Worm (Caenorhabditis elegans) whole organism, L1 larva: Measurements from ENCODE around the gene nhr-126.
A peak's percentile ranks its signal among the peaks of the same experiment; 100 is the strongest.

ENCODE experiments used
- lsy-2 ChIP-seq, 2 experiments: fragments of 150-350 bp; optimal IDR thresholded peaks; 2 replicates each; lab custom pipeline; 2014; ENCODE audit warnings: missing biosample characterization in 2 of 2, missing genetic modification characterization in 2 of 2
- mep-1 ChIP-seq: fragments of 150-350 bp; optimal IDR thresholded peaks from 2 replicates; lab custom pipeline; 2014; ENCODE audit warnings: missing biosample characterization, missing genetic modification characterization

DNA sequence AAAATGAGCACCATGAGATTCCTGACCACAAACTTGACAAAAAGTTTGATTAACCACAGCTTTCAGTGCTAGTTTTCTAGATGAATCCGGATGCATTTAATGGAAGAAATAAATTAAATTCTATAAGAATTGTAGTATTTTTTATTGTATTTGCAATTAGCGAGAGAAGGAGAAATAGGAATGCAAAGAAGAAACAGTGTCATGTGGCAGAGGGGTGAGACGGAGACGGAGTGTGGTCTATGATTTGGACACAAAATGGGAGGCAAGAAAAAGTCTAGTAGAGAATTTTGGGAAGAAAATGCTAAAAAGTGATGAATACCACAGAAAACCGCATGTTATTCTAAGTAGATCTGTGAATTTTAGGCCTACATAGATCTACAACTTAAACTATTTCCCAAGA is 49.2 kb downstream of the nhr-126 start, which contains the start of gene nhr-59:
- TF ChIP-seq mep-1 (tag; lab: Kevin White, UChicago) (peak; percentile 0), lsy-2 (tag; optimal IDR thresholded peaks at IDR 0.05; lab: Kevin White, UChicago) (no peak)
